Fruit fly (Drosophila melanogaster): ENCODE results near the gene eRF1.

The eRF1 gene

DNA sequence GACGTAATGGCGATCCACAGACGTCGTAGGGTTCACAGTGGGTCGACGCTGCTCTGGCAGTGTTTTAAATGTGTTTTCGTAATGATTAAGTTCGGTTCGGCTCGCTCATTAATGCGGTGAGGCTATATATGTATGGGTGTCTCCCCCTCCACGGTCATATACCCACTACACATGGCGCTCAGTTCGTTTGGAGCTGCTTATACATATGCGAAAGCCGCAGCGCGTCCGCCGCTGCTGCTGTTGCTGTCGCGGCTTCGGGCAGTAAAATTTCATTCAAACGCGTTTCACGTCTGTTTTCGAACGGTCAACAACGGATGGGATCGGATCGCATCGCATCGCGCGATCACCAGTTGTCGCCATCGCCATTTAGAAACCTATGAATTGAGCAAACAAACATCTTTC lies 37.8 kb downstream of the eRF1 start (continued):
- TF ChIP-seq CG13894 (tag; optimal IDR thresholded peaks at IDR 0.05) (peak; percentile 45), CG12104 (GFP tag; optimal IDR thresholded peaks at IDR 0.05) (no peak), CG42726 (GFP tag; IDR thresholded peaks at IDR 0.05; ENCODE audit: partially characterized antibody) (no peak), B-H2 (GFP tag; optimal IDR thresholded peaks at IDR 0.05) (peak; percentile 51), chm (GFP tag; IDR thresholded peaks at IDR 0.05) (no peak), ash1 (GFP tag; optimal IDR thresholded peaks at IDR 0.05) (no peak), Kr (GFP tag; optimal IDR thresholded peaks at IDR 0.05) (no peak), Usf (GFP tag; optimal IDR thresholded peaks at IDR 0.05) (no peak), yki (optimal IDR thresholded peaks at IDR 0.05) (no peak), CG14965 (GFP tag; optimal IDR thresholded peaks at IDR 0.05; ENCODE audit: borderline replicate concordance) (no peak), hb (GFP tag; IDR thresholded peaks at IDR 0.05; ENCODE audit: partially characterized antibody) (no peak), Scr (GFP tag; IDR thresholded peaks at IDR 0.05; ENCODE audit: partially characterized antibody) (no peak), CG11456 (GFP tag; IDR thresholded peaks at IDR 0.05) (no peak), Deaf1 (tag; optimal IDR thresholded peaks at IDR 0.05) (peak; percentile 41), CG1792 (GFP tag; optimal IDR thresholded peaks at IDR 0.05) (no peak), Spps (tag; optimal IDR thresholded peaks at IDR 0.05) (no peak), Camta (GFP tag; optimal IDR thresholded peaks at IDR 0.05) (no peak), CG18619 (GFP tag; optimal IDR thresholded peaks at IDR 0.05) (no peak), Atf6 (GFP tag; IDR thresholded peaks at IDR 0.05) (0 out of 2 replicates have a peak, but pooled peaks have one; percentile 18), lab (GFP tag; optimal IDR thresholded peaks at IDR 0.05) (peak; percentile 38), unc-4 (GFP tag; IDR thresholded peaks at IDR 0.05; ENCODE audit: partially characterized antibody) (0 out of 2 replicates have a peak, but pooled peaks have one; percentile 19), CG13624 (GFP tag; optimal IDR thresholded peaks at IDR 0.05) (no peak), CG17568 (GFP tag; optimal IDR thresholded peaks at IDR 0.05) (no peak), sens (GFP tag) (peak; percentile 65), abd-A (tag; optimal IDR thresholded peaks at IDR 0.05) (peak; percentile 75), cwo (GFP tag; optimal IDR thresholded peaks at IDR 0.05) (peak; percentile 16), CG12155 (GFP tag; optimal IDR thresholded peaks at IDR 0.05) (no peak), Hr78 (GFP tag; optimal IDR thresholded peaks at IDR 0.05) (peak in 1 of 2 experiments; percentile 83), usp (GFP tag; optimal IDR thresholded peaks at IDR 0.05) (no peak), mirr (GFP tag; optimal IDR thresholded peaks at IDR 0.05) (peak; percentile 24), CG8290 (GFP tag; optimal IDR thresholded peaks at IDR 0.05) (no peak), CG8290 (tag; optimal IDR thresholded peaks at IDR 0.05) (peak in 1 of 2 experiments; percentile 34), MESR4 (GFP tag; optimal IDR thresholded peaks at IDR 0.05) (no peak), CG11085 (GFP tag; IDR thresholded peaks at IDR 0.05) (no peak), Mad (GFP tag; optimal IDR thresholded peaks at IDR 0.05) (no peak), Myb (GFP tag; optimal IDR thresholded peaks at IDR 0.05) (no peak), CG6689 (GFP tag; IDR thresholded peaks at IDR 0.05) (no peak), Awh (GFP tag; IDR thresholded peaks at IDR 0.05) (no peak), CG12769 (tag; optimal IDR thresholded peaks at IDR 0.05) (peak; percentile 81), ftz-f1 (GFP tag; optimal IDR thresholded peaks at IDR 0.05) (no peak), CG9876 (GFP tag; optimal IDR thresholded peaks at IDR 0.05) (no peak), MTF-1 (GFP tag; optimal IDR thresholded peaks at IDR 0.05; ENCODE audit: borderline replicate concordance) (no peak), chinmo (GFP tag; IDR thresholded peaks at IDR 0.05; ENCODE audit: partially characterized antibody) (peak; percentile 55; the same call in 1 of the 4 replicates), kah (GFP tag; optimal IDR thresholded peaks at IDR 0.05) (no peak), Med (GFP tag) (peak; percentile 72), ttk (GFP tag; IDR thresholded peaks at IDR 0.05) (0 out of 2 replicates have a peak, but pooled peaks have one; percentile 12), Dref (GFP tag; IDR thresholded peaks at IDR 0.05) (0 out of 2 replicates have a peak, but pooled peaks have one; percentile 15), sob (GFP tag; IDR thresholded peaks at IDR 0.05) (peak; percentile 38; the same call in 1 of the 2 replicates), CG12071 (GFP tag; optimal IDR thresholded peaks at IDR 0.05) (no peak), pfk (GFP tag; optimal IDR thresholded peaks at IDR 0.05) (no peak), slou (GFP tag; optimal IDR thresholded peaks at IDR 0.05) (no peak)

Measured in whole organism, embryonic.